Fruit fly (Drosophila melanogaster) Kc167 (cell line): ENCODE results near the gene CG32081.

ENCODE experiments used
- h ChIP-seq: fragments of >200 bp; optimal IDR thresholded peaks from 3 replicates; lab custom pipeline; 2018; ENCODE audit warnings: missing external identifiers
- psq ChIP-seq: fragments of >200 bp; optimal IDR thresholded peaks from 2 replicates; lab custom pipeline; 2017; ENCODE audit warnings: missing external identifiers

dm6 chr3L:10986613-10987012 lies 40.8 kb upstream of the CG32081 start:
- TF ChIP-seq h (lab: Kevin White, UChicago) (no peak), psq (lab: Kevin White, UChicago) (no peak)
